Fruit fly (Drosophila melanogaster): ENCODE results near the gene Npc2b.

Npc2b gene

DNA sequence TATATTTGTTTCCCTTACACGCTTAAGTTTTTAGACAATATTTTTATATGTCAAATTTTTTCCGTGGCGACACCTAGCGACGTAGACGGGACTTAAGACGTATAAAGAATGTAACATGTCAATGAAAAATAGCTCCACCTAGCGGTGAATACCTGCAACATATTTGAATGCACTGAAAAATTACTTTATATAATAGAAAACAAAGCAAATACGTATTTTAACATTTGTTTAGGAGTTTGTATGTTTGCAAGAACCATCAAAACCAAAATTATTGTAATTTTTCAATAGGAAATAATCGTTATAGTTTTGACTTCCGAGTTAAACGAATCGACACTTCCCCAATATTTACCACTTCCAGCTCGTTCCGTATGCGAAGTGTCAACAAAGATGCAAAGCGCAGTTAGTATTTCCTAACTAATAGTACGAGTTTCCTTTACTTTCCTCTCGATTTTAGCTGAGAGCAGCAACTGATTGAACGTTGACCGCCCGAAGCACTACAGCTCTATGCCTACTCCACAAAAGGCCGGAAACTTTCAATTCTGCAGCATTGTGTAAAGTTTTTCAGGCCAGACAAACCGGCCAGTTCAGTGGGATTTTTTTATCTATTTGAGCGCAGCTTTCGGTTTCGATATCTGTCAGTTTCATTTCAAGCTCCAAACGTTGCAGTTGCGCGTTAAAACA, at the start of gene Npc2b (continued):
- TF ChIP-seq wdn (GFP tag; IDR thresholded peaks at IDR 0.05): no peak
- TF ChIP-seq Hand (GFP tag; optimal IDR thresholded peaks at IDR 0.05): no peak
- TF ChIP-seq tgo (GFP tag; IDR thresholded peaks at IDR 0.05): peak; percentile 45; the same call in 2 of the 3 replicates
- peak; percentile 54 for TF ChIP-seq en (GFP tag; optimal IDR thresholded peaks at IDR 0.05)
- TF ChIP-seq Blimp-1 (GFP tag; optimal IDR thresholded peaks at IDR 0.05): peak; percentile 68
- TF ChIP-seq CG8281 (tag; optimal IDR thresholded peaks at IDR 0.05): no peak
- 0 out of 4 replicates have a peak, but pooled peaks have one; percentile 6 for TF ChIP-seq Gug (GFP tag; IDR thresholded peaks at IDR 0.05)
- TF ChIP-seq schlank (tag; optimal IDR thresholded peaks at IDR 0.05): no peak
- TF ChIP-seq tna (GFP tag; IDR thresholded peaks at IDR 0.05; ENCODE audit: partially characterized antibody): no peak
- no peak for TF ChIP-seq CG43689 (GFP tag; IDR thresholded peaks at IDR 0.05)
- peak; percentile 39 for TF ChIP-seq phol (tag; optimal IDR thresholded peaks at IDR 0.05)
- TF ChIP-seq knrl (GFP tag; IDR thresholded peaks at IDR 0.05; ENCODE audit: partially characterized antibody): peak; percentile 69; the same call in 2 of the 3 replicates
- no peak for TF ChIP-seq gt (GFP tag; IDR thresholded peaks at IDR 0.05)
- no peak for TF ChIP-seq hb (GFP tag; IDR thresholded peaks at IDR 0.05; ENCODE audit: partially characterized antibody)
- TF ChIP-seq mld (GFP tag; IDR thresholded peaks at IDR 0.05; ENCODE audit: partially characterized antibody): no peak
- peak; percentile 9 for TF ChIP-seq CG12236 (GFP tag; optimal IDR thresholded peaks at IDR 0.05)
- TF ChIP-seq Hr51 (GFP tag; optimal IDR thresholded peaks at IDR 0.05): peak; percentile 52 to 53
- TF ChIP-seq CG17912 (GFP tag; optimal IDR thresholded peaks at IDR 0.05): no peak
- peak; percentile 73 for TF ChIP-seq gem (tag; optimal IDR thresholded peaks at IDR 0.05)
- TF ChIP-seq CG16815 (GFP tag; optimal IDR thresholded peaks at IDR 0.05): peak; percentile 21
- TF ChIP-seq corto (GFP tag; optimal IDR thresholded peaks at IDR 0.05): no peak
- TF ChIP-seq Dbx (GFP tag; IDR thresholded peaks at IDR 0.05): peak; percentile 81
- no peak for TF ChIP-seq ato (GFP tag; IDR thresholded peaks at IDR 0.05; ENCODE audit: partially characterized antibody)
- peak; percentile 23 for TF ChIP-seq CG12769 (tag; optimal IDR thresholded peaks at IDR 0.05)
- TF ChIP-seq sisA (GFP tag; IDR thresholded peaks at IDR 0.05): peak; percentile 68
- TF ChIP-seq stwl (tag; optimal IDR thresholded peaks at IDR 0.05): peak; percentile 85
- TF ChIP-seq H2.0 (GFP tag; IDR thresholded peaks at IDR 0.05): peak; percentile 61
- 0 out of 3 replicates have a peak, but pooled peaks have one; percentile 7 for TF ChIP-seq jigr1 (GFP tag; IDR thresholded peaks at IDR 0.05)
- TF ChIP-seq insv (GFP tag; optimal IDR thresholded peaks at IDR 0.05): peak in 1 of 2 experiments; percentile 46
- no peak for TF ChIP-seq cas (GFP tag; IDR thresholded peaks at IDR 0.05)
- TF ChIP-seq seq (GFP tag; IDR thresholded peaks at IDR 0.05): 0 out of 2 replicates have a peak, but pooled peaks have one; percentile 19
- no peak for TF ChIP-seq trh (GFP tag; optimal IDR thresholded peaks at IDR 0.05)
- TF ChIP-seq mam (GFP tag; optimal IDR thresholded peaks at IDR 0.05): peak; percentile 65
- peak; percentile 38; the same call in 1 of the 2 replicates for TF ChIP-seq Scr (GFP tag; IDR thresholded peaks at IDR 0.05; ENCODE audit: partially characterized antibody)
- TF ChIP-seq CG18599 (GFP tag; optimal IDR thresholded peaks at IDR 0.05): peak; percentile 34
- TF ChIP-seq CG8290 (GFP tag; optimal IDR thresholded peaks at IDR 0.05): peak; percentile 28
- TF ChIP-seq CG8290 (tag; optimal IDR thresholded peaks at IDR 0.05): peak in 1 of 2 experiments; percentile 75
- TF ChIP-seq ind (GFP tag; optimal IDR thresholded peaks at IDR 0.05): no peak
- no peak for TF ChIP-seq CG30431 (GFP tag; optimal IDR thresholded peaks at IDR 0.05)
- peak; percentile 15 for TF ChIP-seq tx (GFP tag; optimal IDR thresholded peaks at IDR 0.05)
- TF ChIP-seq CG34376 (GFP tag; optimal IDR thresholded peaks at IDR 0.05): no peak
- no peak for TF ChIP-seq CG15073 (GFP tag; optimal IDR thresholded peaks at IDR 0.05)
- peak; percentile 92 for TF ChIP-seq CG42726 (GFP tag; IDR thresholded peaks at IDR 0.05; ENCODE audit: partially characterized antibody)
- peak; percentile 11 for TF ChIP-seq CG7786 (GFP tag; optimal IDR thresholded peaks at IDR 0.05)
- no peak for TF ChIP-seq CG13123 (GFP tag; optimal IDR thresholded peaks at IDR 0.05)
- peak; percentile 56 for TF ChIP-seq dysf (GFP tag; IDR thresholded peaks at IDR 0.05)
- TF ChIP-seq gsb-n (tag; optimal IDR thresholded peaks at IDR 0.05): no peak
- TF ChIP-seq CG2712 (tag; optimal IDR thresholded peaks at IDR 0.05): peak; percentile 28
- TF ChIP-seq CG17186 (GFP tag; optimal IDR thresholded peaks at IDR 0.05): no peak

Measured in whole organism, embryonic.